Worm (Caenorhabditis elegans) whole organism, midembryonic: ENCODE data around the gene nlp-27.

Experiments used
- T22C8.4 ChIP-seq: fragments of 200-800 bp; sonication (Bioruptor generic); IDR thresholded peaks from 2 replicates; pipeline ENCODE4 v1.3.6; 2022; ENCODE audit warnings: missing genetic modification characterization, missing compliant biosample characterization
- cog-1 ChIP-seq: sonication (generic microtip); optimal IDR thresholded peaks from 2 replicates; lab custom pipeline; 2016; ENCODE audit warnings: missing genetic modification characterization, missing compliant biosample characterization
- flt-1 ChIP-seq: fragments of 200-800 bp; sonication (Bioruptor generic); IDR thresholded peaks from 2 replicates; pipeline ENCODE4 v1.3.6; 2022; ENCODE audit warnings: missing genetic modification characterization, missing compliant biosample characterization
- klf-2 ChIP-seq: fragments of 200-800 bp; sonication (Bioruptor generic); conservative IDR thresholded peaks from 2 replicates; pipeline ENCODE4 v1.3.6; 2022; ENCODE audit warnings: missing genetic modification reagents, missing genetic modification characterization, missing compliant biosample characterization
- med-1 ChIP-seq: sonication (generic microtip); optimal IDR thresholded peaks from 2 replicates; lab custom pipeline; 2017; ENCODE audit warnings: missing genetic modification characterization, mild to moderate bottlenecking, missing compliant biosample characterization, antibody characterized with exemption, missing genetic modification reagents; ENCODE audit not compliant: insufficient read depth
- ref-1 ChIP-seq: fragments of 200-800 bp; sonication (Bioruptor generic); conservative IDR thresholded peaks from 2 replicates; pipeline ENCODE4 v1.3.6; 2022; ENCODE audit warnings: missing genetic modification reagents, missing genetic modification characterization, missing compliant biosample characterization
- tab-1 ChIP-seq: fragments of 200-800 bp; sonication (Bioruptor generic); IDR thresholded peaks from 2 replicates; pipeline ENCODE4 v1.3.6; 2022; ENCODE audit warnings: missing genetic modification characterization, missing compliant biosample characterization
- ztf-23 ChIP-seq: fragments of 200-800 bp; sonication (Bioruptor generic); IDR thresholded peaks from 2 replicates; pipeline ENCODE4 v1.3.6; 2022; ENCODE audit warnings: missing genetic modification reagents, missing genetic modification characterization, missing compliant biosample characterization
- ztf-29 ChIP-seq: fragments of 200-800 bp; sonication (Bioruptor generic); IDR thresholded peaks from 2 replicates; pipeline ENCODE4 v1.3.6; 2022; ENCODE audit warnings: missing genetic modification reagents, missing genetic modification characterization, missing compliant biosample characterization

ce11 chrV:3967762-3968161 is 21.4 kb upstream of the nlp-27 start, which contains the start of gene cyp-34A8:
- no peak for TF ChIP-seq flt-1 (GFP tag; lab: Robert Waterston, UW)
- no peak for TF ChIP-seq med-1 (GFP tag; lab: Kevin White, UChicago)
- no peak for TF ChIP-seq klf-2 (GFP tag; lab: Robert Waterston, UW)
- no peak for TF ChIP-seq ztf-23 (GFP tag; lab: Robert Waterston, UW)
- no peak for TF ChIP-seq ztf-29
- no peak for TF ChIP-seq ref-1 (GFP tag; lab: Robert Waterston, UW)
- TF ChIP-seq cog-1 = no peak
- no peak for TF ChIP-seq tab-1 (GFP tag; lab: Robert Waterston, UW)
- no peak for TF ChIP-seq T22C8.4 (GFP tag; lab: Robert Waterston, UW)
